Fruit fly (Drosophila melanogaster): ENCODE measurements around the gene Prim1.

dm6 chr3L:8347346-8347745 is 7.2 kb downstream of the Prim1 start:
- TF ChIP-seq CG34367 (tag; optimal IDR thresholded peaks at IDR 0.05) = no peak
- no peak for TF ChIP-seq CG32121 (GFP tag; IDR thresholded peaks at IDR 0.05)
- TF ChIP-seq D1 (tag; optimal IDR thresholded peaks at IDR 0.05) = no peak
- no peak for TF ChIP-seq CG10348 (GFP tag; IDR thresholded peaks at IDR 0.05)
- TF ChIP-seq CG13204 (GFP tag; optimal IDR thresholded peaks at IDR 0.05) = no peak
- TF ChIP-seq CG9948 (tag; optimal IDR thresholded peaks at IDR 0.05) = no peak
- TF ChIP-seq Ets98B (GFP tag; IDR thresholded peaks at IDR 0.05) = no peak
- TF ChIP-seq Snoo (tag; optimal IDR thresholded peaks at IDR 0.05) = no peak
- TF ChIP-seq EcR (GFP tag; optimal IDR thresholded peaks at IDR 0.05) = no peak
- no peak for TF ChIP-seq CG14655 (GFP tag; optimal IDR thresholded peaks at IDR 0.05)
- TF ChIP-seq CG8159 (tag; optimal IDR thresholded peaks at IDR 0.05) = no peak
- no peak for TF ChIP-seq Pif1B (GFP tag; optimal IDR thresholded peaks at IDR 0.05)
- TF ChIP-seq gl (tag; optimal IDR thresholded peaks at IDR 0.05) = no peak
